Fruit fly (Drosophila melanogaster): Measurements from ENCODE around the gene Atx-1.

DNA sequence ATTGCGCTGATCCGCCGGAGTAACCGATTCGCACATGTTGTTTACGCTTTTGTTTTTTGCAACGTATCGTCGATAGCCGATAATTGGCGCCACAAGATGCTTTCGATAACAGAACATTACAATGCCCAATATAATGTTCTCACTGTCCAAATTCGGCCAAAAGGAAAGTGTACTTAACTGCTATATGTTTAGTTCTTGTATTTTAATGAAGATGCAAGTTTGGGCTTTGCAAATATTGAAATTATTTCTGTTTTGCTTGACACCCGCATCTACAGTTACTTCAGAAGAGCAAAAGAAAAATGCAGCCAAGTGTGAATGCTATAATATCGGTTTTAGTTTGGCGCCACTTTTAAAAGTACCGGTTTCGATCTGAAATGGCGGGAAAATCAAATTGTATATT is 29.6 kb downstream of the Atx-1 start:
- TF ChIP-seq tj (GFP tag; optimal IDR thresholded peaks at IDR 0.05) (peak; percentile 75), cic (GFP tag; optimal IDR thresholded peaks at IDR 0.05) (peak; percentile 56)

Measured in whole organism, adult.